Fruit fly (Drosophila melanogaster) whole organism, embryonic: ENCODE data around the gene Tep4.
A peak's percentile ranks its signal among the peaks of the same experiment; 100 is the strongest.

ENCODE experiments used
- Antp ChIP-seq: fragments of 200-800 bp; sonication (Bioruptor generic); optimal IDR thresholded peaks from 3 replicates; lab custom pipeline; 2016; ENCODE audit warnings: missing biosample characterization, missing genetic modification characterization
- Awh ChIP-seq: fragments of 200-800 bp; sonication (Bioruptor generic); IDR thresholded peaks from 2 replicates; pipeline ENCODE4, ENCODE4 v1.3.6; 2022; ENCODE audit warnings: missing biosample characterization, missing genetic modification characterization
- CG10979 ChIP-seq: fragments of 200-800 bp; sonication (Bioruptor generic); optimal IDR thresholded peaks from 2 replicates; lab custom pipeline; 2018; ENCODE audit warnings: missing biosample characterization, mild to moderate bottlenecking, missing genetic modification characterization, moderate library complexity
- CG12155 ChIP-seq: fragments of 200-800 bp; sonication (Bioruptor generic); optimal IDR thresholded peaks from 3 replicates; lab custom pipeline; 2016; ENCODE audit warnings: missing biosample characterization, missing genetic modification characterization
- CG13287 ChIP-seq: fragments of 200-800 bp; sonication (Bioruptor generic); IDR thresholded peaks from 2 replicates; pipeline ENCODE4 v1.3.6; 2022; ENCODE audit warnings: missing biosample characterization, missing genetic modification characterization; ENCODE audit not compliant: partially characterized antibody
- CG13296 ChIP-seq: fragments of 200-800 bp; sonication (Bioruptor generic); optimal IDR thresholded peaks from 3 replicates; lab custom pipeline; 2018; ENCODE audit warnings: missing biosample characterization, mild to moderate bottlenecking, missing genetic modification characterization
- CG1647 ChIP-seq: fragments of 200-800 bp; sonication (Bioruptor generic); optimal IDR thresholded peaks from 3 replicates; lab custom pipeline; 2016; ENCODE audit warnings: missing biosample characterization, missing genetic modification characterization
- CG17186 ChIP-seq: fragments of 200-800 bp; sonication (Bioruptor generic); optimal IDR thresholded peaks from 3 replicates; lab custom pipeline; 2017; ENCODE audit warnings: missing biosample characterization, missing genetic modification reagents, missing genetic modification characterization
- CG2116 ChIP-seq: fragments of 200-800 bp; sonication (Bioruptor generic); optimal IDR thresholded peaks from 3 replicates; lab custom pipeline; 2018; ENCODE audit warnings: missing biosample characterization, mild to moderate bottlenecking, missing genetic modification characterization
- CG30403 ChIP-seq: fragments of 200-800 bp; sonication (Bioruptor generic); optimal IDR thresholded peaks from 3 replicates; lab custom pipeline; 2016; ENCODE audit warnings: missing biosample characterization, missing genetic modification characterization
- CG32532 ChIP-seq: fragments of 200-800 bp; sonication (Bioruptor generic); IDR thresholded peaks from 2 replicates; pipeline ENCODE4 v1.3.6; 2022; ENCODE audit warnings: missing biosample characterization, missing genetic modification characterization
- CG3281 ChIP-seq: fragments of 200-800 bp; sonication (Bioruptor generic); optimal IDR thresholded peaks from 3 replicates; lab custom pipeline; 2017; ENCODE audit warnings: missing biosample characterization, mild to moderate bottlenecking, missing genetic modification characterization
- CG33213 ChIP-seq: fragments of 200-800 bp; sonication (Bioruptor generic); optimal IDR thresholded peaks from 3 replicates; lab custom pipeline; 2016; ENCODE audit warnings: missing biosample characterization, missing genetic modification characterization
- CG3847 ChIP-seq: fragments of 200-800 bp; sonication (Bioruptor generic); IDR thresholded peaks from 2 replicates; pipeline ENCODE4 v1.3.6; 2022; ENCODE audit warnings: missing biosample characterization, missing genetic modification characterization
- CG4617 ChIP-seq: fragments of 200-800 bp; sonication (Bioruptor generic); optimal IDR thresholded peaks from 3 replicates; lab custom pipeline; 2016; ENCODE audit warnings: missing biosample characterization, missing genetic modification characterization, borderline replicate concordance
- CG6854 ChIP-seq: fragments of 200-800 bp; sonication (Bioruptor generic); optimal IDR thresholded peaks from 3 replicates; lab custom pipeline; 2017; ENCODE audit warnings: missing biosample characterization, mild to moderate bottlenecking, missing genetic modification characterization
- CG7963 ChIP-seq: fragments of 200-800 bp; sonication (Bioruptor generic); IDR thresholded peaks from 3 replicates; pipeline ENCODE4 v1.3.6; 2022; ENCODE audit warnings: missing biosample characterization, missing genetic modification characterization; ENCODE audit not compliant: partially characterized antibody
- CG8765 ChIP-seq: fragments of 200-800 bp; sonication (Bioruptor generic); IDR thresholded peaks from 2 replicates; pipeline ENCODE4 v1.3.6; 2022; ENCODE audit warnings: missing biosample characterization, missing genetic modification characterization
- CG9609 ChIP-seq: fragments of 200-800 bp; sonication (Bioruptor generic); optimal IDR thresholded peaks from 3 replicates; lab custom pipeline; 2016; ENCODE audit warnings: missing biosample characterization, missing genetic modification characterization
- CG9797 ChIP-seq: fragments of 200-800 bp; sonication (Bioruptor generic); optimal IDR thresholded peaks from 3 replicates; lab custom pipeline; 2018; ENCODE audit warnings: missing biosample characterization, mild to moderate bottlenecking, missing genetic modification characterization
- Camta ChIP-seq: fragments of 200-800 bp; sonication (Bioruptor generic); optimal IDR thresholded peaks from 2 replicates; lab custom pipeline; 2016; ENCODE audit warnings: missing biosample characterization, missing genetic modification characterization
- Dad ChIP-seq: fragments of 200-800 bp; sonication (Bioruptor generic); optimal IDR thresholded peaks from 3 replicates; lab custom pipeline; 2016; ENCODE audit warnings: missing biosample characterization, missing genetic modification characterization
- Doc3 ChIP-seq: fragments of 200-800 bp; sonication (Bioruptor generic); IDR thresholded peaks from 3 replicates; pipeline ENCODE4 v1.3.6; 2022; ENCODE audit warnings: missing biosample characterization, missing genetic modification characterization; ENCODE audit not compliant: partially characterized antibody
- Fer2 ChIP-seq: fragments of 200-800 bp; sonication (Bioruptor generic); optimal IDR thresholded peaks from 2 replicates; lab custom pipeline; 2018; ENCODE audit warnings: missing biosample characterization, mild to moderate bottlenecking, missing genetic modification characterization, moderate library complexity
- GATAe ChIP-seq: fragments of 200-800 bp; sonication (Bioruptor generic); conservative IDR thresholded peaks from 2 replicates; pipeline ENCODE4 v1.3.6; 2022; ENCODE audit warnings: missing biosample characterization, missing genetic modification characterization
- NFAT ChIP-seq: fragments of 200-800 bp; sonication (Bioruptor generic); IDR thresholded peaks from 2 replicates; pipeline ENCODE4 v1.3.6; 2022; ENCODE audit warnings: missing biosample characterization, missing genetic modification characterization
- NK7.1 ChIP-seq: fragments of 200-800 bp; sonication (Bioruptor generic); optimal IDR thresholded peaks from 3 replicates; lab custom pipeline; 2016; ENCODE audit warnings: missing biosample characterization, missing genetic modification characterization
- Opbp ChIP-seq: fragments of 200-800 bp; sonication (Bioruptor generic); IDR thresholded peaks from 3 replicates; pipeline ENCODE4 v1.3.6; 2022; ENCODE audit warnings: missing biosample characterization, missing genetic modification characterization; ENCODE audit not compliant: partially characterized antibody
- Ptx1 ChIP-seq: fragments of 200-800 bp; sonication (Bioruptor generic); IDR thresholded peaks from 2 replicates; pipeline ENCODE4 v1.3.6; 2022; ENCODE audit warnings: missing biosample characterization, missing genetic modification characterization
- Side ChIP-seq: fragments of 200-800 bp; sonication (Bioruptor generic); optimal IDR thresholded peaks from 2 replicates; lab custom pipeline; 2016; ENCODE audit warnings: missing biosample characterization, missing genetic modification characterization
- Sin3A ChIP-seq: fragments of >200 bp; optimal IDR thresholded peaks from 2 replicates; lab custom pipeline; 2018
- Six4 ChIP-seq: fragments of 200-800 bp; sonication (Bioruptor generic); optimal IDR thresholded peaks from 2 replicates; lab custom pipeline; 2016; ENCODE audit warnings: missing biosample characterization, missing genetic modification characterization
- Trl ChIP-seq, 3 experiments: fragments of >200 bp in 2 of 3; fragments of 200-800 bp in 1 of 3; sonication (Bioruptor generic) in 1 of 3; optimal IDR thresholded peaks; 2 replicates in 1 of 3; 3 replicates in 2 of 3; lab custom pipeline; 2016 to 2017; ENCODE audit warnings: missing biosample characterization in 1 of 3, missing genetic modification characterization in 1 of 3
- YL-1 ChIP-seq: fragments of 200-800 bp; sonication (Bioruptor generic); optimal IDR thresholded peaks from 3 replicates; lab custom pipeline; 2017; ENCODE audit warnings: missing biosample characterization, mild to moderate bottlenecking, missing genetic modification characterization
- az2 ChIP-seq: fragments of 200-800 bp; sonication (Bioruptor generic); optimal IDR thresholded peaks from 3 replicates; lab custom pipeline; 2016; ENCODE audit warnings: missing biosample characterization, missing genetic modification characterization
- chinmo ChIP-seq: fragments of 200-800 bp; sonication (Bioruptor generic); IDR thresholded peaks from 4 replicates; pipeline ENCODE4 v1.3.6; 2022; ENCODE audit warnings: missing biosample characterization, missing genetic modification characterization; ENCODE audit not compliant: partially characterized antibody
- chn ChIP-seq: fragments of 200-800 bp; sonication (Bioruptor generic); optimal IDR thresholded peaks from 2 replicates; lab custom pipeline; 2016; ENCODE audit warnings: missing biosample characterization, missing genetic modification characterization
- crp ChIP-seq, 2 experiments: fragments of 200-800 bp; sonication (Bioruptor generic); optimal IDR thresholded peaks; 2 replicates in 1 of 2; 3 replicates in 1 of 2; lab custom pipeline; 2017; ENCODE audit warnings: missing biosample characterization in 2 of 2, missing genetic modification characterization in 2 of 2, mild to moderate bottlenecking in 1 of 2, moderate library complexity in 1 of 2
- dpn ChIP-seq, 2 experiments: fragments of 200-800 bp; sonication (Bioruptor generic); optimal IDR thresholded peaks; 3 replicates each; lab custom pipeline; 2016; ENCODE audit warnings: missing biosample characterization in 2 of 2, missing genetic modification characterization in 2 of 2
- eyg ChIP-seq: fragments of 200-800 bp; sonication (Bioruptor generic); optimal IDR thresholded peaks from 3 replicates; lab custom pipeline; 2016; ENCODE audit warnings: missing biosample characterization, missing genetic modification characterization
- hb ChIP-seq: fragments of 200-800 bp; sonication (Bioruptor generic); IDR thresholded peaks from 3 replicates; pipeline ENCODE4 v1.3.6; 2022; ENCODE audit warnings: missing biosample characterization, missing genetic modification characterization; ENCODE audit not compliant: partially characterized antibody
- mld ChIP-seq: fragments of 200-800 bp; sonication (Bioruptor generic); IDR thresholded peaks from 3 replicates; pipeline ENCODE4 v1.3.6; 2022; ENCODE audit warnings: missing biosample characterization, missing genetic modification characterization; ENCODE audit not compliant: partially characterized antibody
- onecut ChIP-seq: fragments of 200-800 bp; sonication (Bioruptor generic); IDR thresholded peaks from 2 replicates; pipeline ENCODE4 v1.3.6; 2022; ENCODE audit warnings: missing biosample characterization, missing genetic modification characterization
- p53 ChIP-seq: fragments of 200-800 bp; sonication (Bioruptor generic); optimal IDR thresholded peaks from 2 replicates; lab custom pipeline; 2016; ENCODE audit warnings: missing biosample characterization, missing genetic modification characterization
- pho ChIP-seq: fragments of 200-800 bp; sonication (Bioruptor generic); optimal IDR thresholded peaks from 2 replicates; lab custom pipeline; 2016; ENCODE audit warnings: missing biosample characterization, missing genetic modification characterization
- row ChIP-seq: fragments of 200-800 bp; sonication (Bioruptor generic); IDR thresholded peaks from 3 replicates; pipeline ENCODE4 v1.3.6; 2022; ENCODE audit warnings: missing biosample characterization, missing genetic modification characterization
- scrt ChIP-seq: fragments of 200-800 bp; sonication (Bioruptor generic); optimal IDR thresholded peaks from 2 replicates; lab custom pipeline; 2018; ENCODE audit warnings: missing biosample characterization, mild to moderate bottlenecking, missing genetic modification characterization, moderate library complexity
- sens ChIP-seq: fragments of 200-800 bp; sonication (Bioruptor generic); peaks from one replicate; lab custom pipeline; 2016; ENCODE audit warnings: missing biosample characterization, missing genetic modification characterization
- unc-4 ChIP-seq: fragments of 200-800 bp; sonication (Bioruptor generic); IDR thresholded peaks from 2 replicates; pipeline ENCODE4 v1.3.6; 2022; ENCODE audit warnings: missing biosample characterization, missing genetic modification characterization; ENCODE audit not compliant: partially characterized antibody

The Tep4 gene

dm6 chr2L:19508361-19508918 lies 39.9 kb upstream of the Tep4 start, which contains the start of gene cyst (continued):
- TF ChIP-seq sens (peak; percentile 83), CG10979 (tag; lab: Kevin White, UChicago) (no peak), mld (peak; percentile 92), unc-4 (GFP tag; lab: Robert Waterston, UW) (peak; percentile 97), Ptx1 (peak; percentile 28; the same call in 1 of the 2 replicates), CG13296 (GFP tag; lab: Kevin White, UChicago) (no peak), Six4 (GFP tag; lab: Kevin White, UChicago) (peak; percentile 9), hb (peak; percentile 94), CG9797 (peak; percentile 93), CG3847 (GFP tag; lab: Robert Waterston, UW) (peak; percentile 82), GATAe (GFP tag; lab: Robert Waterston, UW) (no peak), Opbp (GFP tag; lab: Robert Waterston, UW) (peak; percentile 97), Fer2 (tag; lab: Kevin White, UChicago) (no peak), CG9609 (GFP tag; lab: Kevin White, UChicago) (peak; percentile 37), CG17186 (GFP tag; lab: Kevin White, UChicago) (peak; percentile 86), NFAT (GFP tag; lab: Robert Waterston, UW) (0 out of 2 replicates have a peak, but pooled peaks have one; percentile 48), p53 (GFP tag; lab: Kevin White, UChicago) (peak; percentile 50), CG32532 (GFP tag; lab: Robert Waterston, UW) (peak; percentile 40), Sin3A (lab: Kevin White, UChicago) (peak; percentile 97), NK7.1 (no peak), YL-1 (GFP tag; lab: Kevin White, UChicago) (peak; percentile 91), scrt (peak; percentile 93), CG8765 (GFP tag; lab: Robert Waterston, UW) (peak; percentile 18; the same call in 1 of the 2 replicates), row (GFP tag; lab: Robert Waterston, UW) (peak; percentile 27; the same call in 1 of the 3 replicates), Camta (GFP tag; lab: Kevin White, UChicago) (peak; percentile 49), onecut (peak; percentile 94), Trl (optimal IDR thresholded peaks at IDR 0.05; lab: Kevin White, UChicago) (no peak), Trl (GFP tag; optimal IDR thresholded peaks at IDR 0.05; lab: Kevin White, UChicago) (peak; percentile 60), Awh (GFP tag; lab: Robert Waterston, UW) (no peak), dpn (GFP tag; optimal IDR thresholded peaks at IDR 0.05; lab: Kevin White, UChicago) (peak; percentile 39 to 54), CG13287 (GFP tag; lab: Robert Waterston, UW) (peak; percentile 92), chinmo (peak; percentile 90), Dad (GFP tag; lab: Kevin White, UChicago) (peak; percentile 66), Antp (GFP tag; lab: Kevin White, UChicago) (peak; percentile 64), CG2116 (GFP tag; lab: Kevin White, UChicago) (peak; percentile 50), CG33213 (GFP tag; lab: Kevin White, UChicago) (peak; percentile 69), CG4617 (GFP tag; lab: Kevin White, UChicago) (peak; percentile 91), Side (peak; percentile 11), CG7963 (GFP tag; lab: Robert Waterston, UW) (peak; percentile 95), CG12155 (peak; percentile 42), pho (GFP tag; lab: Kevin White, UChicago) (peak; percentile 43), CG30403 (peak; percentile 43), crp (GFP tag; optimal IDR thresholded peaks at IDR 0.05; lab: Kevin White, UChicago) (peak in 1 of 2 experiments; percentile 55), chn (GFP tag; lab: Kevin White, UChicago) (peak; percentile 47), Doc3 (GFP tag; lab: Robert Waterston, UW) (peak; percentile 92), az2 (GFP tag; lab: Kevin White, UChicago) (no peak), CG1647 (GFP tag; lab: Kevin White, UChicago) (peak; percentile 46), eyg (peak; percentile 43), CG6854 (peak; percentile 1), CG3281 (GFP tag; lab: Kevin White, UChicago) (peak; percentile 31)
